Worm (Caenorhabditis elegans) whole organism, early embryonic: Measurements from ENCODE around the gene bgnt-1.3.

Source experiments
- B0310.2 ChIP-seq: sonication (generic microtip); optimal IDR thresholded peaks from 2 replicates; lab custom pipeline; 2016; ENCODE audit warnings: mild to moderate bottlenecking, missing genetic modification characterization, missing compliant biosample characterization
- F13C5.2 ChIP-seq: sonication (generic microtip); optimal IDR thresholded peaks from 2 replicates; lab custom pipeline; 2017; ENCODE audit warnings: mild to moderate bottlenecking, missing genetic modification characterization, inconsistent platforms, missing compliant biosample characterization
- aly-1 ChIP-seq: sonication (generic microtip); optimal IDR thresholded peaks from 2 replicates; lab custom pipeline; 2016; ENCODE audit warnings: missing genetic modification characterization, missing compliant biosample characterization
- ama-1 ChIP-seq: fragments of 150-350 bp; optimal IDR thresholded peaks from 2 replicates; lab custom pipeline; 2014
- ceh-13 ChIP-seq: fragments of 200-800 bp; sonication (Bioruptor generic); optimal IDR thresholded peaks from 2 replicates; lab custom pipeline; 2018; ENCODE audit warnings: mild to moderate bottlenecking, missing genetic modification characterization, missing compliant biosample characterization
- ceh-36 ChIP-seq: sonication (generic microtip); optimal IDR thresholded peaks from 2 replicates; lab custom pipeline; 2016; ENCODE audit warnings: missing genetic modification characterization, inconsistent platforms, missing compliant biosample characterization
- ets-7 ChIP-seq: sonication (generic microtip); optimal IDR thresholded peaks from 2 replicates; lab custom pipeline; 2016; ENCODE audit warnings: missing genotype, missing genetic modification characterization, missing compliant biosample characterization
- flt-1 ChIP-seq: fragments of 200-800 bp; sonication (Bioruptor generic); IDR thresholded peaks from 2 replicates; pipeline ENCODE4 v1.3.6; 2022; ENCODE audit warnings: missing genetic modification characterization, missing compliant biosample characterization
- hmbx-1 ChIP-seq: sonication (generic microtip); optimal IDR thresholded peaks from 2 replicates; lab custom pipeline; 2016; ENCODE audit warnings: mild to moderate bottlenecking, missing genetic modification characterization, missing compliant biosample characterization
- hmg-4 ChIP-seq: fragments of 200-800 bp; sonication (Bioruptor generic); optimal IDR thresholded peaks from 2 replicates; lab custom pipeline; 2018; ENCODE audit warnings: mild to moderate bottlenecking, missing genetic modification characterization, missing compliant biosample characterization
- hnd-1 ChIP-seq: sonication (generic microtip); optimal IDR thresholded peaks from 2 replicates; lab custom pipeline; 2016; ENCODE audit warnings: missing genetic modification characterization, missing compliant biosample characterization
- pes-1 ChIP-seq: fragments of 200-800 bp; sonication (Bioruptor generic); IDR thresholded peaks from 2 replicates; pipeline ENCODE4 v1.3.6; 2022; ENCODE audit warnings: missing genetic modification reagents, missing genetic modification characterization, missing compliant biosample characterization
- scrt-1 ChIP-seq: fragments of 200-800 bp; sonication (Bioruptor generic); IDR thresholded peaks from 2 replicates; pipeline ENCODE4 v1.3.6; 2022; ENCODE audit warnings: missing genetic modification characterization, missing compliant biosample characterization
- sea-1 ChIP-seq: fragments of 200-800 bp; sonication (Bioruptor generic); conservative IDR thresholded peaks from 2 replicates; pipeline ENCODE4 v1.3.6; 2022; ENCODE audit warnings: missing genetic modification characterization, missing compliant biosample characterization
- tbx-11 ChIP-seq: fragments of 200-800 bp; sonication (Bioruptor generic); IDR thresholded peaks from 2 replicates; pipeline ENCODE4 v1.3.6; 2022; ENCODE audit warnings: missing genetic modification characterization, missing compliant biosample characterization
- tbx-37 ChIP-seq: fragments of 200-800 bp; sonication (Bioruptor generic); conservative IDR thresholded peaks from 2 replicates; pipeline ENCODE4 v1.3.6; 2022; ENCODE audit warnings: missing genetic modification reagents, missing genetic modification characterization, missing compliant biosample characterization
- tra-4 ChIP-seq: sonication (generic microtip); optimal IDR thresholded peaks from 2 replicates; lab custom pipeline; 2017; ENCODE audit warnings: missing genetic modification characterization, missing compliant biosample characterization

Gene bgnt-1.3

DNA sequence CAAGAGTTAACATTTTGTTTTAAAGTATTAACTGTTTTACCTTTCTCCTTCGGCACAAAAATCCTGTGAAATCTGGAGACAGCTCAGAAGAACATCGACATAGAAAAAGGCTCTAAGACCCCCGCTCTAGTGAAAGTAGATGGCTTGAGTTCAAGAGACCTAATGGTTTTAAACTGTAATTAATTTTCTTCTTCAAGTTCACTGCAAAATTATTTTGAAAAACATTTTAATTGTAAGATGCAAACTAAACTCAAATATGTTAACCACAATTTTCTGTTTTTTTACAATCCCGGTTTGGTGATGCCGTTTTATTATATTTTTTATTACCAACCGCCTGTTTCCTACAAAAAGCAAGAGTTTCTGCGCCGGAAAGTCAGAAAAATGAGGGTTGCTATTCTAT lies 22.7 kb downstream of the bgnt-1.3 start, which contains the start of gene clec-233:
Gene clec-233, plus strand, starts transcription at position 301 of the 400 bp plus-strand sequence.
- TF ChIP-seq tbx-37 (GFP tag; lab: Robert Waterston, UW) (no peak), ceh-13 (GFP tag; lab: Kevin White, UChicago) (no peak), scrt-1 (GFP tag; lab: Robert Waterston, UW) (no peak), F13C5.2 (no peak), tra-4 (tag; lab: Kevin White, UChicago) (no peak), hmbx-1 (tag; lab: Kevin White, UChicago) (no peak), B0310.2 (no peak), aly-1 (tag; lab: Kevin White, UChicago) (no peak), pes-1 (no peak), hnd-1 (no peak), ceh-36 (tag; lab: Kevin White, UChicago) (no peak), hmg-4 (GFP tag; lab: Kevin White, UChicago) (no peak), tbx-11 (GFP tag; lab: Robert Waterston, UW) (no peak)

DNA sequence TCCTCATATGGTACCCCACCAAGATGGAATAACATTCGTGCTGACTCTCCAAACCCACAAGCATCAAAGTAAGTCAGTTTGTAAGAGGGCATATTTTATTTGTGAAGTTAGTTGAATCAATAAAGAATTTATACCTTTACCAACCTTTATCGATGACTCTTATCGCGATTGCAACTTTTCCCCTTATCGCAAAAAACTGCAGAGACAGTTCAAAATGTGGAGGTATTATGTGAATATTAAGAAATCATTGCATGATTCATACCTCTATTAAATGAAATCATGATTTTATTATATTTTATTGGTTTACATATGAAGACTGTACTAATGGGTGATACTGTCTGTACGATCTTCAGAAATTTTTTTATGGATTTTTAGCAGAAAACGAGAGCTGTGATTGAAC lies 24.1 kb downstream of the bgnt-1.3 start, which contains the start of gene gst-22:
Gene gst-22, minus strand, starts transcription at position 103 of the 400 bp plus-strand sequence.
- no peak for TF ChIP-seq ets-7 (tag; lab: Kevin White, UChicago)
- no peak for TF ChIP-seq scrt-1 (GFP tag; lab: Robert Waterston, UW)
- TF ChIP-seq sea-1 (GFP tag; lab: Robert Waterston, UW) = no peak
- no peak for TF ChIP-seq F13C5.2
- TF ChIP-seq ceh-36 (tag; lab: Kevin White, UChicago) = no peak
- TF ChIP-seq B0310.2 = no peak
- TF ChIP-seq pes-1 = no peak
- TF ChIP-seq ceh-13 (GFP tag; lab: Kevin White, UChicago) = no peak
- no peak for TF ChIP-seq hnd-1
- no peak for TF ChIP-seq hmg-4 (GFP tag; lab: Kevin White, UChicago)
- TF ChIP-seq tra-4 (tag; lab: Kevin White, UChicago) = no peak
- no peak for TF ChIP-seq tbx-37 (GFP tag; lab: Robert Waterston, UW)
- no peak for TF ChIP-seq ama-1 (lab: Kevin White, UChicago)
- no peak for TF ChIP-seq aly-1 (tag; lab: Kevin White, UChicago)
- TF ChIP-seq flt-1 (GFP tag; lab: Robert Waterston, UW) = no peak

DNA sequence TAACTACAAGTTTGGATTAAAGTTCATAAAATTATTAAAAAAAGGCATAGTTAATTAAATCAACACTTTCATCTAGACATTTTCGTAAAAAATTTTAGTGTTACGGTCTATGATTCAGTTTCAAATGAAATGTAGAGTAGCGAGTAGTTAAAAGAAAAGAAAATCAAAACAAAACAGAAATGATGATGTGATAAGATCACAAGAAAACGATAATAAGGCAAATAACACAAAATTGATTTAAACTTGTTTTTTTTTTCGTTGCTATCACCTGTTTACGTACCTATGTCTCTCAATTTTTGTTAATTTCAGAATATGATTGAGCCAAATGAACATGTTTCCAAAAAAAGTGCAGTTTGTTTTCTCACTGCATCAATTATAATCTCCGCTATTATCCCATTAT lies 26.4 kb downstream of the bgnt-1.3 start, which contains the start of the genes F21H7.2 and F21H7.12:
Gene F21H7.2, minus strand, starts transcription at position 101 of the 400 bp plus-strand sequence.
Gene F21H7.12, plus strand, starts transcription at position 270 of the 400 bp plus-strand sequence.
- no peak for TF ChIP-seq hmbx-1 (tag; lab: Kevin White, UChicago)
- no peak for TF ChIP-seq ama-1 (lab: Kevin White, UChicago)
- TF ChIP-seq sea-1 (GFP tag; lab: Robert Waterston, UW) = no peak
- TF ChIP-seq ceh-36 (tag; lab: Kevin White, UChicago) = no peak
- no peak for TF ChIP-seq ets-7 (tag; lab: Kevin White, UChicago)
- TF ChIP-seq hmg-4 (GFP tag; lab: Kevin White, UChicago) = no peak
- TF ChIP-seq aly-1 (tag; lab: Kevin White, UChicago) = no peak
- no peak for TF ChIP-seq flt-1 (GFP tag; lab: Robert Waterston, UW)
- TF ChIP-seq ceh-13 (GFP tag; lab: Kevin White, UChicago) = no peak
- no peak for TF ChIP-seq pes-1
- no peak for TF ChIP-seq tbx-11 (GFP tag; lab: Robert Waterston, UW)
- no peak for TF ChIP-seq tbx-37 (GFP tag; lab: Robert Waterston, UW)
- no peak for TF ChIP-seq B0310.2

DNA sequence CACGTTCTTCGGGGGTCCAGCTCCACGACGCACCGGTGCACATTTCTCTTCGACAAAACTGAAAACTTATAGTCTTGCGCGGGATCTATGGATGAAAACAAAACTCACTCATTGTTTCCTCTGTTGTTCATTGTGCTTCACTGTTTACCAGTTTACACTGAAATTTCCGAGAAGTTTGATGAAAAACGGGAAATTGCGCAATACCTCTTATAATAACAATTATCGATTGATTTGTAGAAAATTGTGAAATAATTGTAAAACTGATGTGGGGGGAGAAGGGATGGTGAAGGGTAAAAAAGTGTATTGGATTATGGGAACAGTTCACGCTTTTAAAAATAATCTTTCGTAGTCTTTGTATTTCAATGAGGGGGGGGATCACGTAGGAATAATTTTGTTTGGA lies 26.9 kb downstream of the bgnt-1.3 start:
- TF ChIP-seq F13C5.2 (no peak), tbx-37 (GFP tag; lab: Robert Waterston, UW) (no peak), scrt-1 (GFP tag; lab: Robert Waterston, UW) (no peak), tbx-11 (GFP tag; lab: Robert Waterston, UW) (no peak), ceh-13 (GFP tag; lab: Kevin White, UChicago) (no peak), B0310.2 (no peak), hmg-4 (GFP tag; lab: Kevin White, UChicago) (no peak), sea-1 (GFP tag; lab: Robert Waterston, UW) (no peak), pes-1 (no peak), hnd-1 (no peak), hmbx-1 (tag; lab: Kevin White, UChicago) (no peak), flt-1 (GFP tag; lab: Robert Waterston, UW) (no peak), ceh-36 (tag; lab: Kevin White, UChicago) (no peak)

DNA sequence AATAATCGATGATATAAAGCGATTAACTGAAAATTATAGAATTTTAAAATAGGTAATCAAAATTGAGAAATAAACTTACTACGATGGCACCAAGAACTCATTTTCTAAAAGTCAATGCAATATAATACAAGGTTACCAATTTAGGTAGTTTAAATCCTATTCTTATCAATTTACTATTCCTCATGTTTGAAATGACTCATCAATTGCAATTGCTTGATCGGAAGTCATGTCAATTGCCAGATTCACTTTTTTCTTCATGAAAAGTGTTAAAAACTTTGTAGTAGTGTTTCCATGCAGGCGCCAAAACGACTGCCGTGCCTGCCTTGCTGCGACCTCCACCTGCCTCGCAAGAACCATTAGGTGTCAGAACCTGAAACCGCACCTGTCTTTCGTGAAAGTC lies 29.7 kb downstream of the bgnt-1.3 start, which contains the start of gene F11A5.13:
Gene F11A5.13, minus strand, starts transcription at position 101 of the 400 bp plus-strand sequence.
- TF ChIP-seq flt-1 (GFP tag; lab: Robert Waterston, UW) (no peak), tbx-37 (GFP tag; lab: Robert Waterston, UW) (no peak), ceh-36 (tag; lab: Kevin White, UChicago) (no peak), hmbx-1 (tag; lab: Kevin White, UChicago) (no peak), tra-4 (tag; lab: Kevin White, UChicago) (no peak), ets-7 (tag; lab: Kevin White, UChicago) (no peak), B0310.2 (no peak)

DNA sequence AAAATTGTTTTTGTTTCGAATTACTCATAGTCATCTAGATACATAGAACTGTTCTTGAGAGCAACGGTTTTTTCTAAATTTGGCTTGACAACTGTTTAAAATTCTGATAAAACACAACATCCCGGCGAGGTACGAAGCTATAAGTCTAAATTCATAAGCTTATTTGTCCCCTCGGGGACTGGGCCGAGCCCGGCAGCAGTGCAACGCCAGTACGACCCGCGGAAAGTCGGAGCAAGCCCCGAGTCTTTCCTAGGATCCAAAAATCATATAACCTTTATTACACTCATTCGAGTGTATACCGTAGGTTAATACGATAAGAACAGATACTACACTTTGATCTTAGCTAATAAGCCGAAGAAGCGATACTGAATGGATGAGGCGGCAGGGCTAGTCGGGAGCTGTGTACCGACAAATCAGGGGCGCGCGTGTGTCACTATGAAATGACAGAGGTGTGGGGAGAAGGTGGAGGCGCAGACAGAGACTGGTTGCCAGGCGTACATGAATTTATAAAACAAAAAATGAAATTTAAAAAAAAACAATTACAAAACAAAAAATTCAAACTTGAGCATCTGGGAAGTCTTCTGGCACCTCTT lies 30.7 kb downstream of the bgnt-1.3 start:
- TF ChIP-seq flt-1 (GFP tag; lab: Robert Waterston, UW) (no peak), scrt-1 (GFP tag; lab: Robert Waterston, UW) (no peak), ceh-13 (GFP tag; lab: Kevin White, UChicago) (no peak), tbx-11 (GFP tag; lab: Robert Waterston, UW) (no peak)

DNA sequence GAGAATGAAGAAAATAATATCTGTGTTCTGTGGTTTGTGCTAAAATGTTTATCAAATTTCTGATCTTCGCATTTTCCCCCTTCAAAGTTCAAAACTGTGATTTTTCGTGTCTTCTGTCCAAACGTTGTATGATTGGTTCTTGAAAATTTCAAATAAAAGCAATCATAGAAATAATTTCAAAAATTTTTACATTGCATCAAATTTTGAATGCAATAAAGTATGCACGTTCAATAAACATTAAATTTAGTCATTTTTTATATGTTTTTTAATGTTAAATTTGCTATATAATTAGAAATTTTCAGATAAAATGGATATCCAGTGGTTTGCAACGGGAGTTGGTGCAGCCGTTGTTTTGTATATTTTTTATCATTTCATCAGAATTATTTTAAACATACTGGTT lies 32.3 kb downstream of the bgnt-1.3 start, which contains the start of gene stdh-2:
Gene stdh-2, plus strand, starts transcription at position 301 of the 400 bp plus-strand sequence.
- TF ChIP-seq hnd-1 (no peak), ceh-13 (GFP tag; lab: Kevin White, UChicago) (no peak), hmbx-1 (tag; lab: Kevin White, UChicago) (no peak), tra-4 (tag; lab: Kevin White, UChicago) (no peak), flt-1 (GFP tag; lab: Robert Waterston, UW) (no peak), F13C5.2 (no peak), B0310.2 (no peak), scrt-1 (GFP tag; lab: Robert Waterston, UW) (no peak), hmg-4 (GFP tag; lab: Kevin White, UChicago) (no peak), tbx-11 (GFP tag; lab: Robert Waterston, UW) (no peak), ets-7 (tag; lab: Kevin White, UChicago) (no peak), ama-1 (lab: Kevin White, UChicago) (no peak), aly-1 (tag; lab: Kevin White, UChicago) (no peak), pes-1 (no peak), tbx-37 (GFP tag; lab: Robert Waterston, UW) (no peak), sea-1 (GFP tag; lab: Robert Waterston, UW) (no peak), ceh-36 (tag; lab: Kevin White, UChicago) (no peak)
